Fruit fly (Drosophila melanogaster) Kc167 (cell line): ENCODE results near the gene Pdss2.

Experiments used
- Myc ChIP-seq: fragments of >200 bp; optimal IDR thresholded peaks from 2 replicates; lab custom pipeline; 2017; ENCODE audit warnings: missing external identifiers
- Sin3A ChIP-seq: fragments of >200 bp; optimal IDR thresholded peaks from 2 replicates; lab custom pipeline; 2018; ENCODE audit warnings: missing external identifiers
- h ChIP-seq: fragments of >200 bp; optimal IDR thresholded peaks from 3 replicates; lab custom pipeline; 2018; ENCODE audit warnings: missing external identifiers
- insv ChIP-seq: fragments of >200 bp; optimal IDR thresholded peaks from 3 replicates; lab custom pipeline; 2018; ENCODE audit warnings: missing external identifiers
- psq ChIP-seq: fragments of >200 bp; optimal IDR thresholded peaks from 2 replicates; lab custom pipeline; 2017; ENCODE audit warnings: missing external identifiers
- ttk ChIP-seq: sonication (Bioruptor generic); optimal IDR thresholded peaks from 2 replicates; lab custom pipeline; 2017; ENCODE audit warnings: missing external identifiers

The Pdss2 gene

dm6 chr3L:21065212-21065902 is 37.6 kb downstream of the Pdss2 start, which contains the start of gene CG43072:
CG43072 (plus strand) TSS chr3L:21065852.
- TF ChIP-seq Sin3A (lab: Kevin White, UChicago) = no peak
- no peak for TF ChIP-seq insv
- no peak for TF ChIP-seq Myc (lab: Kevin White, UChicago)
- TF ChIP-seq h (lab: Kevin White, UChicago) = no peak
- no peak for TF ChIP-seq psq (lab: Kevin White, UChicago)
- no peak for TF ChIP-seq ttk (lab: Kevin White, UChicago)

dm6 chr3L:21066210-21066912 is 38.6 kb downstream of the Pdss2 start:
- TF ChIP-seq ttk (lab: Kevin White, UChicago) (no peak), Sin3A (lab: Kevin White, UChicago) (no peak), psq (lab: Kevin White, UChicago) (no peak)

- TF ChIP-seq h (lab: Kevin White, UChicago) (no peak), ttk (lab: Kevin White, UChicago) (no peak), Myc (lab: Kevin White, UChicago) (no peak), psq (lab: Kevin White, UChicago) (no peak), Sin3A (lab: Kevin White, UChicago) (no peak), insv (no peak)
Measured at dm6 chr3L:21067553-21068157, 39.9 kb downstream of the Pdss2 start.

dm6 chr3L:21069453-21069852 is 41.7 kb downstream of the Pdss2 start:
- TF ChIP-seq h (lab: Kevin White, UChicago) = no peak
- TF ChIP-seq ttk (lab: Kevin White, UChicago) = no peak
- TF ChIP-seq insv = no peak
- TF ChIP-seq Myc (lab: Kevin White, UChicago) = no peak
- no peak for TF ChIP-seq psq (lab: Kevin White, UChicago)
- no peak for TF ChIP-seq Sin3A (lab: Kevin White, UChicago)

- TF ChIP-seq psq (lab: Kevin White, UChicago) (no peak), insv (no peak)
Measured at dm6 chr3L:21070063-21070462, 42.3 kb downstream of the Pdss2 start.
